Worm (Caenorhabditis elegans) whole organism, mixed stage, embryonic: ENCODE measurements around the gene fdgt-2.

ENCODE experiments used
- ceh-83 ChIP-seq: fragments of 200-800 bp; sonication (Bioruptor generic); optimal IDR thresholded peaks from 2 replicates; lab custom pipeline; 2018; ENCODE audit warnings: mild to moderate bottlenecking, missing genetic modification characterization, missing compliant biosample characterization
- lin-13 ChIP-seq: fragments of 150-350 bp; optimal IDR thresholded peaks from 2 replicates; lab custom pipeline; 2014; ENCODE audit warnings: missing biosample characterization, missing genetic modification characterization
- lsy-2 ChIP-seq: fragments of 150-350 bp; optimal IDR thresholded peaks from 2 replicates; lab custom pipeline; 2014; ENCODE audit warnings: missing biosample characterization, missing genetic modification characterization
- nhr-12 ChIP-seq: fragments of 150-350 bp; optimal IDR thresholded peaks from 2 replicates; lab custom pipeline; 2014; ENCODE audit warnings: missing biosample characterization, missing genetic modification characterization
- nhr-237 ChIP-seq: fragments of 150-350 bp; optimal IDR thresholded peaks from 2 replicates; lab custom pipeline; 2014; ENCODE audit warnings: missing biosample characterization, missing genetic modification characterization
- pha-4 ChIP-seq: fragments of 150-350 bp; optimal IDR thresholded peaks from 2 replicates; lab custom pipeline; 2018; ENCODE audit warnings: missing biosample characterization, missing genetic modification reagents, missing genetic modification characterization
- sptf-1 ChIP-seq: sonication (generic microtip); optimal IDR thresholded peaks from 2 replicates; lab custom pipeline; 2017; ENCODE audit warnings: mild to moderate bottlenecking, missing genetic modification characterization, moderate library complexity, missing compliant biosample characterization
- unc-39 ChIP-seq: fragments of 150-350 bp; optimal IDR thresholded peaks from 2 replicates; lab custom pipeline; 2014; ENCODE audit warnings: missing biosample characterization, missing genetic modification characterization
- unc-62 ChIP-seq: fragments of 150-350 bp; optimal IDR thresholded peaks from 2 replicates; lab custom pipeline; 2014; ENCODE audit warnings: missing biosample characterization, missing genetic modification reagents, missing genetic modification characterization
- ztf-11 ChIP-seq: fragments of 150-350 bp; optimal IDR thresholded peaks from 2 replicates; lab custom pipeline; 2014; ENCODE audit warnings: missing biosample characterization, missing genetic modification characterization

DNA sequence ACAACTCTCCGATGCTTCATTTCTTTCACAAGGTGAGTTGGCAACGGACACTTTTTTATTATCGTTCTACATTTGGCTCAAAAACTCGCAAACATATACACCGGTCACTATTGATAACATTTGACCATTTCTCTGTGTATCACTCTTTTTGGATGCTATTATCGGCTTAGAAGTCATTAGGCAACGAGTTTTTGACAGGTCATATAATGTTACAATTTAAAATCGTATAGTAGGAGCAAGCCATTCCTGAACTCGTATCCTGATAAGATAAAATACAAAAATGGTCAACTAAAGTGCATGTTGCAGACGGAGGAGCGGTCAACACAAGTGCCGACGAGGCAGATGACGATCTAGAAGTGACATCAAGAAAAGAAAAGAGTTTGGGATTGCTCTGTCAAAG is 4.5 kb upstream of the fdgt-2 start:
- TF ChIP-seq sptf-1 (tag; lab: Kevin White, UChicago) (no peak), unc-39 (tag; lab: Kevin White, UChicago) (no peak), lsy-2 (no peak), ceh-83 (GFP tag; lab: Kevin White, UChicago) (no peak), nhr-12 (tag; lab: Kevin White, UChicago) (no peak), nhr-237 (tag; lab: Kevin White, UChicago) (no peak), pha-4 (tag; lab: Kevin White, UChicago) (no peak), lin-13 (no peak), unc-62 (GFP tag; lab: Kevin White, UChicago) (no peak), ztf-11 (no peak)
